Fruit fly (Drosophila melanogaster) whole organism, wandering third instar larva: ENCODE measurements around the gene Ser.

ENCODE experiments used
- Abd-B ChIP-seq: fragments of >200 bp; optimal IDR thresholded peaks from 2 replicates; lab custom pipeline; 2017; ENCODE audit warnings: missing biosample characterization, missing genetic modification characterization
- Hnf4 ChIP-seq: fragments of 200-800 bp; sonication (Bioruptor generic); optimal IDR thresholded peaks from 2 replicates; lab custom pipeline; 2016; ENCODE audit warnings: missing biosample characterization, mild to moderate bottlenecking, missing genetic modification characterization
- Mio ChIP-seq: sonication (Bioruptor generic); optimal IDR thresholded peaks from 2 replicates; lab custom pipeline; 2016; ENCODE audit warnings: missing biosample characterization, missing genetic modification characterization
- Myc ChIP-seq: fragments of >200 bp; optimal IDR thresholded peaks from 2 replicates; lab custom pipeline; 2017
- Rel ChIP-seq, 2 experiments: fragments of 200-800 bp; sonication (Bioruptor generic) in 1 of 2; optimal IDR thresholded peaks; 2 replicates in 1 of 2; 3 replicates in 1 of 2; lab custom pipeline; 2016 to 2019; ENCODE audit warnings: mild to moderate bottlenecking in 2 of 2, missing biosample characterization in 2 of 2, missing genetic modification characterization in 2 of 2, moderate library complexity in 1 of 2
- Sp1 ChIP-seq: fragments of 200-800 bp; sonication (Bioruptor generic); optimal IDR thresholded peaks from 3 replicates; lab custom pipeline; 2019; ENCODE audit warnings: missing biosample characterization, mild to moderate bottlenecking, missing genetic modification characterization, moderate library complexity
- br ChIP-seq: fragments of 200-800 bp; sonication (Bioruptor generic); optimal IDR thresholded peaks from 2 replicates; lab custom pipeline; 2016; ENCODE audit warnings: missing biosample characterization, missing genetic modification characterization
- brk ChIP-seq: fragments of 200-800 bp; sonication (Bioruptor generic); optimal IDR thresholded peaks from 2 replicates; lab custom pipeline; 2016; ENCODE audit warnings: missing biosample characterization, mild to moderate bottlenecking, missing genetic modification characterization
- dl ChIP-seq, 2 experiments: fragments of 175-275, 200-275 bp in 1 of 2; fragments of 200-275 bp in 1 of 2; sonication (Bioruptor generic); optimal IDR thresholded peaks; lab custom pipeline; 2018; ENCODE audit warnings: mild to moderate bottlenecking in 2 of 2, missing biosample characterization in 2 of 2, missing genetic modification characterization in 2 of 2, moderate library complexity in 2 of 2; ENCODE audit not compliant: partially characterized antibody in 2 of 2, insufficient read depth in 1 of 2
- dsf ChIP-seq: sonication (Bioruptor generic); optimal IDR thresholded peaks from 2 replicates; lab custom pipeline; 2016; ENCODE audit warnings: missing biosample characterization, missing genetic modification characterization, borderline replicate concordance
- lola ChIP-seq: fragments of >200 bp; optimal IDR thresholded peaks from 2 replicates; lab custom pipeline; 2017; ENCODE audit warnings: missing biosample characterization, missing genetic modification characterization
- pan ChIP-seq: fragments of >200 bp; optimal IDR thresholded peaks from 2 replicates; lab custom pipeline; 2017
- psq ChIP-seq: fragments of 200-800 bp; sonication (Bioruptor generic); optimal IDR thresholded peaks from 3 replicates; lab custom pipeline; 2017; ENCODE audit warnings: missing biosample characterization, mild to moderate bottlenecking, missing genetic modification characterization, moderate library complexity

DNA sequence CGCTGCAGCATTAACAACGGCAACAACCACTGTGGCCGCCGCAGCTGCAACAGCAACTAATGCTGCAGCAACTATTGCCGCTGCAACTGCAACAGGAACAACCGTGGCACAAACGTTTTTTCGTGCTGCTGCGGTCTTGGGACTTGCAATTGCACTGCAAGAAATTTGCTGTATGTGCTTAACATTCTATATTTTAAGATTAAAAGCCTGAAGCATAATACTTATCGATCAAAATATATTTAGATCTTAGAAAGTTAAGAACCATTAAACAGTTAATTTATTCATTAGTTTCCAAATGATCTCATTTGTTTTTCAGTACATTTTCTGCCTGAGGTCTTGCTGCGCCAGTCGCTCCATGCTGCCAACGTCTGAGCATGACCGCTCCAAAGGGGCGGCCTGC, 13.0 kb downstream of the Ser start:
- no peak for TF ChIP-seq lola
- no peak for TF ChIP-seq psq (GFP tag; lab: Kevin White, UChicago)
- no peak for TF ChIP-seq Myc (lab: Kevin White, UChicago)
- no peak for TF ChIP-seq Abd-B (GFP tag; lab: Kevin White, UChicago)
- TF ChIP-seq dl (GFP tag; optimal IDR thresholded peaks at IDR 0.05; lab: Kevin White, UChicago; ENCODE audit: insufficient read depth in 1 of 2, partially characterized antibody in 2 of 2), result no peak
- TF ChIP-seq Mio, result no peak
- TF ChIP-seq brk, result no peak
- no peak for TF ChIP-seq br (GFP tag; lab: Kevin White, UChicago)
- TF ChIP-seq pan (lab: Kevin White, UChicago), result no peak
- no peak for TF ChIP-seq dsf (GFP tag; lab: Kevin White, UChicago)
- TF ChIP-seq Hnf4, result no peak
- no peak for TF ChIP-seq Sp1 (GFP tag; lab: Kevin White, UChicago)
- TF ChIP-seq Rel (GFP tag; optimal IDR thresholded peaks at IDR 0.05; lab: Kevin White, UChicago), result no peak
- TF ChIP-seq Rel (tag; optimal IDR thresholded peaks at IDR 0.05; lab: Kevin White, UChicago), result no peak
